Worm (Caenorhabditis elegans) whole organism, L2 larva: ENCODE measurements around the gene R04B5.6.
A peak's percentile ranks its signal among the peaks of the same experiment; 100 is the strongest.

ENCODE experiments used
- C34F6.9 ChIP-seq: fragments of 150-350 bp; optimal IDR thresholded peaks from 2 replicates; lab custom pipeline; 2014; ENCODE audit warnings: missing biosample characterization, missing genetic modification characterization
- F13H6.1 ChIP-seq: sonication (generic microtip); optimal IDR thresholded peaks from 2 replicates; lab custom pipeline; 2016; ENCODE audit warnings: missing genetic modification characterization, missing compliant biosample characterization
- R02D3.7 ChIP-seq: fragments of 150-350 bp; optimal IDR thresholded peaks from 2 replicates; lab custom pipeline; 2014; ENCODE audit warnings: missing biosample characterization, missing genetic modification characterization
- Y55F3AM.14 ChIP-seq: fragments of 200-800 bp; sonication (Bioruptor generic); optimal IDR thresholded peaks from 2 replicates; lab custom pipeline; 2018; ENCODE audit warnings: mild to moderate bottlenecking, missing genetic modification characterization, missing compliant biosample characterization
- ZK546.5 ChIP-seq: sonication (generic microtip); optimal IDR thresholded peaks from 2 replicates; lab custom pipeline; 2017; ENCODE audit warnings: missing biosample characterization, missing genetic modification characterization
- alr-1 ChIP-seq: fragments of 150-350 bp; optimal IDR thresholded peaks from 2 replicates; lab custom pipeline; 2014; ENCODE audit warnings: missing biosample characterization, missing genetic modification characterization
- aly-2 ChIP-seq: fragments of 150-350 bp; optimal IDR thresholded peaks from 2 replicates; lab custom pipeline; 2014; ENCODE audit warnings: missing biosample characterization, missing genetic modification characterization
- ama-1 ChIP-seq: fragments of 150-350 bp; optimal IDR thresholded peaks from 2 replicates; lab custom pipeline; 2018; ENCODE audit warnings: inconsistent platforms
- blmp-1 ChIP-seq: sonication (generic microtip); optimal IDR thresholded peaks from 2 replicates; lab custom pipeline; 2017; ENCODE audit warnings: missing genetic modification characterization, mild to moderate bottlenecking, missing compliant biosample characterization, antibody characterized with exemption, moderate library complexity; ENCODE audit not compliant: insufficient read depth
- ceh-16 ChIP-seq: fragments of 150-350 bp; optimal IDR thresholded peaks from 2 replicates; lab custom pipeline; 2014; ENCODE audit warnings: missing biosample characterization, missing genetic modification characterization
- ceh-82 ChIP-seq: fragments of 150-350 bp; optimal IDR thresholded peaks from 2 replicates; lab custom pipeline; 2014; ENCODE audit warnings: missing biosample characterization, missing genetic modification characterization
- crh-2 ChIP-seq: sonication (generic microtip); optimal IDR thresholded peaks from 2 replicates; lab custom pipeline; 2017; ENCODE audit warnings: missing biosample characterization, missing genetic modification characterization
- dmd-4 ChIP-seq: sonication (generic microtip); optimal IDR thresholded peaks from 2 replicates; lab custom pipeline; 2017; ENCODE audit warnings: missing biosample characterization, missing genetic modification characterization
- egl-27 ChIP-seq: sonication (generic microtip); optimal IDR thresholded peaks from 3 replicates; lab custom pipeline; 2017; ENCODE audit warnings: missing biosample characterization, missing genetic modification reagents, missing genetic modification characterization
- elt-1 ChIP-seq: fragments of 150-350 bp; optimal IDR thresholded peaks from 2 replicates; lab custom pipeline; 2014; ENCODE audit warnings: missing biosample characterization, missing genetic modification characterization
- elt-3 ChIP-seq: sonication (generic microtip); optimal IDR thresholded peaks from 2 replicates; lab custom pipeline; 2017; ENCODE audit warnings: missing biosample characterization, missing genetic modification characterization
- fos-1 ChIP-seq: fragments of 150-350 bp; optimal IDR thresholded peaks from 2 replicates; lab custom pipeline; 2014; ENCODE audit warnings: missing biosample characterization, missing genetic modification characterization
- gmeb-1 ChIP-seq: fragments of 150-350 bp; optimal IDR thresholded peaks from 2 replicates; lab custom pipeline; 2014; ENCODE audit warnings: missing biosample characterization, missing genetic modification characterization
- lin-11 ChIP-seq: fragments of 150-350 bp; sonication (generic microtip); optimal IDR thresholded peaks from 2 replicates; lab custom pipeline; 2014; ENCODE audit warnings: missing biosample characterization, missing genetic modification characterization, inconsistent platforms, mixed read lengths
- lin-13 ChIP-seq: fragments of 150-350 bp; optimal IDR thresholded peaks from 2 replicates; lab custom pipeline; 2014; ENCODE audit warnings: missing biosample characterization, missing genetic modification reagents, missing genetic modification characterization
- lin-39 ChIP-seq: fragments of 150-350 bp; optimal IDR thresholded peaks from 2 replicates; lab custom pipeline; 2014; ENCODE audit warnings: missing biosample characterization, missing genetic modification reagents, missing genetic modification characterization
- lsy-2 ChIP-seq, 2 experiments: fragments of 150-350 bp in 1 of 2; sonication (generic microtip) in 1 of 2; optimal IDR thresholded peaks; 2 replicates each; lab custom pipeline; 2014 to 2017; ENCODE audit warnings: missing biosample characterization in 2 of 2, missing genetic modification characterization in 2 of 2
- mab-5 ChIP-seq: fragments of 150-350 bp; optimal IDR thresholded peaks from 2 replicates; lab custom pipeline; 2014; ENCODE audit warnings: missing biosample characterization, missing genetic modification characterization
- mbf-1 ChIP-seq: sonication (generic microtip); optimal IDR thresholded peaks from 2 replicates; lab custom pipeline; 2017; ENCODE audit warnings: missing biosample characterization, missing genetic modification characterization
- mdl-1 ChIP-seq, 2 experiments: fragments of 150-350 bp in 1 of 2; sonication (generic microtip) in 1 of 2; optimal IDR thresholded peaks; 2 replicates each; lab custom pipeline; 2017; ENCODE audit warnings: missing biosample characterization in 2 of 2, missing genetic modification characterization in 2 of 2
- nhr-10 ChIP-seq: sonication (generic microtip); optimal IDR thresholded peaks from 2 replicates; lab custom pipeline; 2017; ENCODE audit warnings: missing biosample characterization, missing genetic modification characterization
- nhr-11 ChIP-seq: fragments of 150-350 bp; optimal IDR thresholded peaks from 2 replicates; lab custom pipeline; 2014; ENCODE audit warnings: missing biosample characterization, missing genetic modification characterization
- nhr-12 ChIP-seq: fragments of 150-350 bp; optimal IDR thresholded peaks from 2 replicates; lab custom pipeline; 2014; ENCODE audit warnings: missing biosample characterization, missing genetic modification characterization
- nhr-129 ChIP-seq: fragments of 150-350 bp; optimal IDR thresholded peaks from 2 replicates; lab custom pipeline; 2014; ENCODE audit warnings: missing biosample characterization, missing genetic modification characterization
- nhr-21 ChIP-seq: fragments of 150-350 bp; optimal IDR thresholded peaks from 2 replicates; lab custom pipeline; 2014; ENCODE audit warnings: missing biosample characterization, missing genetic modification characterization
- nhr-23 ChIP-seq: fragments of 150-350 bp; optimal IDR thresholded peaks from 2 replicates; lab custom pipeline; 2014; ENCODE audit warnings: missing biosample characterization, missing genetic modification reagents, missing genetic modification characterization
- nhr-237 ChIP-seq: fragments of 150-350 bp; optimal IDR thresholded peaks from 2 replicates; lab custom pipeline; 2014; ENCODE audit warnings: missing biosample characterization, missing genetic modification characterization
- nhr-25 ChIP-seq: fragments of 150-350 bp; sonication (generic microtip); optimal IDR thresholded peaks from 3 replicates; lab custom pipeline; 2014; ENCODE audit warnings: missing biosample characterization, missing genetic modification characterization
- nhr-6 ChIP-seq: fragments of 150-350 bp; optimal IDR thresholded peaks from 2 replicates; lab custom pipeline; 2014; ENCODE audit warnings: missing biosample characterization, missing genetic modification characterization
- nhr-77 ChIP-seq: fragments of 150-350 bp; optimal IDR thresholded peaks from 2 replicates; lab custom pipeline; 2014; ENCODE audit warnings: missing biosample characterization, missing genetic modification characterization
- peb-1 ChIP-seq: fragments of 150-350 bp; optimal IDR thresholded peaks from 2 replicates; lab custom pipeline; 2014; ENCODE audit warnings: missing biosample characterization, missing genetic modification characterization
- sem-4 ChIP-seq: fragments of 150-350 bp; optimal IDR thresholded peaks from 2 replicates; lab custom pipeline; 2014; ENCODE audit warnings: missing biosample characterization, missing genetic modification reagents, missing genetic modification characterization
- skn-1 ChIP-seq: sonication (generic microtip); optimal IDR thresholded peaks from 2 replicates; lab custom pipeline; 2017; ENCODE audit warnings: missing biosample characterization, missing genetic modification characterization
- sma-3 ChIP-seq: sonication (generic microtip); optimal IDR thresholded peaks from 2 replicates; lab custom pipeline; 2016; ENCODE audit warnings: missing genetic modification reagents, missing genetic modification characterization, missing compliant biosample characterization
- sma-9 ChIP-seq, 2 experiments: fragments of 150-350 bp in 1 of 2; sonication (generic microtip) in 1 of 2; optimal IDR thresholded peaks; 2 replicates each; lab custom pipeline; 2014 to 2016; ENCODE audit warnings: missing genetic modification characterization in 2 of 2, mild to moderate bottlenecking in 1 of 2, missing biosample characterization in 1 of 2, missing compliant biosample characterization in 1 of 2, missing genetic modification reagents in 1 of 2, moderate library complexity in 1 of 2
- snpc-4 ChIP-seq: fragments of 150-350 bp; optimal IDR thresholded peaks from 2 replicates; lab custom pipeline; 2014; ENCODE audit warnings: missing biosample characterization, missing genetic modification characterization
- unc-39 ChIP-seq: fragments of 150-350 bp; optimal IDR thresholded peaks from 2 replicates; lab custom pipeline; 2014; ENCODE audit warnings: missing biosample characterization, missing genetic modification characterization
- unc-55 ChIP-seq: fragments of 150-350 bp; sonication (generic microtip); optimal IDR thresholded peaks from 3 replicates; lab custom pipeline; 2014; ENCODE audit warnings: missing biosample characterization, missing genetic modification reagents, missing genetic modification characterization
- unc-62 ChIP-seq: fragments of 150-350 bp; optimal IDR thresholded peaks from 2 replicates; lab custom pipeline; 2014; ENCODE audit warnings: missing biosample characterization, missing genetic modification reagents, missing genetic modification characterization
- zag-1 ChIP-seq: fragments of 150-350 bp; optimal IDR thresholded peaks from 2 replicates; lab custom pipeline; 2014; ENCODE audit warnings: missing biosample characterization, missing genetic modification characterization
- ztf-1 ChIP-seq: fragments of 200-800 bp; sonication (Bioruptor generic); conservative IDR thresholded peaks from 2 replicates; pipeline ENCODE4 v1.3.6; 2022; ENCODE audit warnings: missing genetic modification characterization, missing compliant biosample characterization
- ztf-11 ChIP-seq: sonication (generic microtip); optimal IDR thresholded peaks from 2 replicates; lab custom pipeline; 2017; ENCODE audit warnings: missing biosample characterization, missing genetic modification characterization
- ztf-4 ChIP-seq: fragments of 150-350 bp; optimal IDR thresholded peaks from 2 replicates; lab custom pipeline; 2014; ENCODE audit warnings: missing biosample characterization, missing genetic modification characterization

R04B5.6 gene

DNA sequence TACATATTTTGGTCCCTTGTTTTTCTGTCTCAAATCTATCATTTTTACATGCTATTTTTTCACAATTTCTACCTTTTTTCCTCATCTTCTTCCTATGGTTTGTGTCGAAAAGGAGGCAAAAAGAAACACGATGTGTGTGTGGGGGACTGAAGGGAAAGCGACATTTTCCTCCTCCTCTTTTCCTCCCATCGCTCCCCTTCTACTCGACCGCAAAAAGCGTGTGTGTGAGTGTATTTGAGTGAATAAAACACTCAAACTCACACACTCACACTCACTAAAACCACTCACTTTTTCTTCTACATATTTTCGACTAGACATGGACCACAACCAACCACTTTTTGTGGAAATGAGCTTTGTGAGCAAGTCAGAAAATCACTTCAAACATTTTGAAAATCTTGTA, 43.5 kb upstream of the R04B5.6 start:
- TF ChIP-seq zag-1 (tag; lab: Kevin White, UChicago): no peak
- peak; percentile 67 for TF ChIP-seq nhr-129 (tag; lab: Kevin White, UChicago)
- TF ChIP-seq skn-1: no peak
- TF ChIP-seq nhr-6 (tag; lab: Kevin White, UChicago): peak; percentile 42
- peak; percentile 28 for TF ChIP-seq sem-4
- peak; percentile 24 for TF ChIP-seq crh-2
- peak; percentile 52 for TF ChIP-seq C34F6.9 (tag; lab: Kevin White, UChicago)
- peak; percentile 2 for TF ChIP-seq snpc-4 (tag; lab: Kevin White, UChicago)
- peak; percentile 3 for TF ChIP-seq sma-9 (GFP tag; optimal IDR thresholded peaks at IDR 0.05; lab: Kevin White, UChicago)
- no peak for TF ChIP-seq sma-9 (tag; optimal IDR thresholded peaks at IDR 0.05; lab: Kevin White, UChicago)
- peak; percentile 65 for TF ChIP-seq unc-55 (GFP tag; lab: Kevin White, UChicago)
- peak in 1 of 2 experiments; percentile 29 for TF ChIP-seq mdl-1 (tag; optimal IDR thresholded peaks at IDR 0.05; lab: Kevin White, UChicago)
- TF ChIP-seq F13H6.1 (tag; lab: Kevin White, UChicago): peak; percentile 47
- TF ChIP-seq blmp-1 (tag; lab: Kevin White, UChicago): peak; percentile 31
- no peak for TF ChIP-seq nhr-10 (tag; lab: Kevin White, UChicago)
- TF ChIP-seq lsy-2 (tag; optimal IDR thresholded peaks at IDR 0.05; lab: Kevin White, UChicago): peak; percentile 17 to 64
- TF ChIP-seq, all 48 proteins: peak for 12

DNA sequence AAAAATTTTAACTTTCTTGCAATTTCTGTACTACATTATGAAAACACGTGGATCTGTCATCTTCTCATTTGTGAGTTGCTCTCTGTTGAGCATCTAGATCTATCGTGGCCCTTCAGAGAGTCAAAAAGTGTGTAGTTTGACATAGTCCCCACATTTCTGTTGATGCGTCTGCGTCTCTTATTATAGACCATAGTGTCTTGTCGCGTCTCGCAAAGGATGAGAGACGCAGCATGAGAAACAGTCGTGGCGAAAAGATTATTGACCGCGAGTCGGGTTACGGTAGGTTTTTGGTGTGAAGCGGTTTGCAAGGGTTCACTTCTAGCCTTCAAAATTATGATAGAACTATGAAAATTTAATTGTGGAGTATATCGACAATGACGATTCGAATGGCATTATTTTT, 42.7 kb upstream of the R04B5.6 start:
- TF ChIP-seq unc-55 (GFP tag; lab: Kevin White, UChicago) (peak; percentile 74), ZK546.5 (tag; lab: Kevin White, UChicago) (no peak), dmd-4 (tag; lab: Kevin White, UChicago) (no peak), lin-13 (GFP tag; lab: Kevin White, UChicago) (peak; percentile 40), sma-3 (GFP tag; lab: Kevin White, UChicago) (peak; percentile 53), gmeb-1 (tag; lab: Kevin White, UChicago) (peak; percentile 42), mab-5 (peak; percentile 36), nhr-11 (tag; lab: Kevin White, UChicago) (no peak), nhr-237 (tag; lab: Kevin White, UChicago) (no peak), F13H6.1 (tag; lab: Kevin White, UChicago) (peak; percentile 80), ztf-4 (tag; lab: Kevin White, UChicago) (no peak), C34F6.9 (tag; lab: Kevin White, UChicago) (peak; percentile 84), alr-1 (no peak), sem-4 (peak; percentile 4), elt-3 (tag; lab: Kevin White, UChicago) (no peak), ztf-11 (no peak), blmp-1 (tag; lab: Kevin White, UChicago) (no peak), mdl-1 (tag; optimal IDR thresholded peaks at IDR 0.05; lab: Kevin White, UChicago) (peak in 1 of 2 experiments; percentile 71), egl-27 (tag; lab: Kevin White, UChicago) (peak; percentile 71), peb-1 (tag; lab: Kevin White, UChicago) (no peak), Y55F3AM.14 (GFP tag; lab: Kevin White, UChicago) (no peak), snpc-4 (tag; lab: Kevin White, UChicago) (no peak), nhr-10 (tag; lab: Kevin White, UChicago) (peak; percentile 8), ceh-16 (tag; lab: Kevin White, UChicago) (no peak), zag-1 (tag; lab: Kevin White, UChicago) (peak; percentile 28), nhr-21 (tag; lab: Kevin White, UChicago) (peak; percentile 39), lin-39 (no peak), ceh-82 (tag; lab: Kevin White, UChicago) (no peak), mbf-1 (tag; lab: Kevin White, UChicago) (no peak), nhr-6 (tag; lab: Kevin White, UChicago) (peak; percentile 23), R02D3.7 (tag; lab: Kevin White, UChicago) (no peak), nhr-77 (tag; lab: Kevin White, UChicago) (no peak), lin-11 (tag; lab: Kevin White, UChicago) (peak; percentile 27), unc-39 (no peak), unc-62 (GFP tag; lab: Kevin White, UChicago) (no peak), elt-1 (tag; lab: Kevin White, UChicago) (no peak), nhr-23 (no peak), lsy-2 (tag; optimal IDR thresholded peaks at IDR 0.05; lab: Kevin White, UChicago) (peak; percentile 89 to 98), sma-9 (GFP tag; optimal IDR thresholded peaks at IDR 0.05; lab: Kevin White, UChicago) (peak; percentile 95), sma-9 (tag; optimal IDR thresholded peaks at IDR 0.05; lab: Kevin White, UChicago) (no peak), nhr-129 (tag; lab: Kevin White, UChicago) (peak; percentile 80), aly-2 (tag; lab: Kevin White, UChicago) (no peak), crh-2 (peak; percentile 81), nhr-25 (tag; lab: Kevin White, UChicago) (peak; percentile 3), skn-1 (no peak), ztf-1 (GFP tag; lab: Robert Waterston, UW) (no peak), nhr-12 (tag; lab: Kevin White, UChicago) (no peak), ama-1 (no peak), fos-1 (peak; percentile 46)
